Fruit fly (Drosophila melanogaster) whole organism, embryonic: ENCODE results near the gene NANS.

Experiments
- CG10267 ChIP-seq: fragments of 200-800 bp; sonication (Bioruptor generic); optimal IDR thresholded peaks from 2 replicates; lab custom pipeline; 2018; ENCODE audit warnings: missing biosample characterization, mild to moderate bottlenecking, missing genetic modification characterization, moderate library complexity
- CG10431 ChIP-seq: fragments of 200-800 bp; sonication (Bioruptor generic); optimal IDR thresholded peaks from 3 replicates; lab custom pipeline; 2018; ENCODE audit warnings: missing biosample characterization, mild to moderate bottlenecking, missing genetic modification characterization
- CG10565 ChIP-seq: fragments of 200-800 bp; sonication (Bioruptor generic); optimal IDR thresholded peaks from 3 replicates; lab custom pipeline; 2016; ENCODE audit warnings: missing biosample characterization, mild to moderate bottlenecking, missing genetic modification characterization
- CG11504 ChIP-seq: fragments of 200-800 bp; sonication (Bioruptor generic); optimal IDR thresholded peaks from 3 replicates; lab custom pipeline; 2019; ENCODE audit warnings: missing biosample characterization, mild to moderate bottlenecking, missing genetic modification characterization, moderate library complexity
- CG12071 ChIP-seq: fragments of 200-800 bp; sonication (Bioruptor generic); optimal IDR thresholded peaks from 3 replicates; lab custom pipeline; 2018; ENCODE audit warnings: missing biosample characterization, mild to moderate bottlenecking, missing genetic modification characterization
- CG13123 ChIP-seq: fragments of 200-800 bp; sonication (Bioruptor generic); optimal IDR thresholded peaks from 2 replicates; lab custom pipeline; 2016; ENCODE audit warnings: missing biosample characterization, missing genetic modification characterization
- CG1529 ChIP-seq: fragments of 200-800 bp; sonication (Bioruptor generic); optimal IDR thresholded peaks from 3 replicates; lab custom pipeline; 2018; ENCODE audit warnings: missing biosample characterization, missing genetic modification characterization
- CG15601 ChIP-seq: fragments of 200-800 bp; sonication (Bioruptor generic); optimal IDR thresholded peaks from 3 replicates; lab custom pipeline; 2019; ENCODE audit warnings: missing biosample characterization, mild to moderate bottlenecking, missing genetic modification characterization, moderate library complexity
- CG31441 ChIP-seq: fragments of 200-800 bp; sonication (Bioruptor generic); IDR thresholded peaks from 2 replicates; pipeline ENCODE4 v1.3.6; 2022; ENCODE audit warnings: missing biosample characterization, missing genetic modification characterization
- CG3163 ChIP-seq: fragments of 200-800 bp; sonication (Bioruptor generic); optimal IDR thresholded peaks from 3 replicates; lab custom pipeline; 2016; ENCODE audit warnings: missing biosample characterization, missing genetic modification characterization
- CG3995 ChIP-seq: fragments of 200-800 bp; sonication (Bioruptor generic); optimal IDR thresholded peaks from 3 replicates; lab custom pipeline; 2016; ENCODE audit warnings: missing biosample characterization, missing genetic modification characterization
- CG4707 ChIP-seq: fragments of 200-800 bp; sonication (Bioruptor generic); optimal IDR thresholded peaks from 2 replicates; lab custom pipeline; 2018; ENCODE audit warnings: missing biosample characterization, mild to moderate bottlenecking, missing genetic modification characterization, moderate library complexity
- CG5180 ChIP-seq: fragments of 200-800 bp; sonication (Bioruptor generic); optimal IDR thresholded peaks from 3 replicates; lab custom pipeline; 2017; ENCODE audit warnings: missing biosample characterization, missing genetic modification characterization, mild to moderate bottlenecking, moderate library complexity, missing genetic modification reagents
- CG6683 ChIP-seq: fragments of 200-800 bp; sonication (Bioruptor generic); optimal IDR thresholded peaks from 2 replicates; lab custom pipeline; 2017; ENCODE audit warnings: missing biosample characterization, mild to moderate bottlenecking, missing genetic modification characterization, missing genetic modification reagents
- CG6813 ChIP-seq: fragments of 200-800 bp; sonication (Bioruptor generic); optimal IDR thresholded peaks from 2 replicates; lab custom pipeline; 2017; ENCODE audit warnings: missing biosample characterization, missing genetic modification characterization, mild to moderate bottlenecking, moderate library complexity, missing genetic modification reagents
- CG7745 ChIP-seq: fragments of 200-800 bp; sonication (Bioruptor generic); optimal IDR thresholded peaks from 2 replicates; lab custom pipeline; 2018; ENCODE audit warnings: missing biosample characterization, mild to moderate bottlenecking, missing genetic modification characterization, moderate library complexity
- CG8359 ChIP-seq: fragments of 200-800 bp; sonication (Bioruptor generic); optimal IDR thresholded peaks from 2 replicates; lab custom pipeline; 2017; ENCODE audit warnings: missing biosample characterization, mild to moderate bottlenecking, missing genetic modification characterization, borderline replicate concordance
- CG8944 ChIP-seq: fragments of 200-800 bp; sonication (Bioruptor generic); optimal IDR thresholded peaks from 3 replicates; lab custom pipeline; 2016; ENCODE audit warnings: missing biosample characterization, missing genetic modification characterization
- CHES-1-like ChIP-seq: fragments of 200-800 bp; sonication (Bioruptor generic); optimal IDR thresholded peaks from 2 replicates; lab custom pipeline; 2016; ENCODE audit warnings: missing biosample characterization, missing genetic modification characterization
- Chrac-16 ChIP-seq: fragments of 200-800 bp; sonication (Bioruptor generic); optimal IDR thresholded peaks from 3 replicates; lab custom pipeline; 2016; ENCODE audit warnings: missing biosample characterization, missing genetic modification characterization
- D19B ChIP-seq: fragments of 200-800 bp; sonication (Bioruptor generic); optimal IDR thresholded peaks from 2 replicates; lab custom pipeline; 2017; ENCODE audit warnings: missing biosample characterization, mild to moderate bottlenecking, missing genetic modification characterization
- Dbx ChIP-seq: fragments of 200-800 bp; sonication (Bioruptor generic); IDR thresholded peaks from 3 replicates; pipeline ENCODE4 v1.3.6; 2022; ENCODE audit warnings: missing biosample characterization, missing genetic modification characterization
- Dfd ChIP-seq, 2 experiments: fragments of >200 bp; optimal IDR thresholded peaks; 2 replicates each; lab custom pipeline; 2017; ENCODE audit warnings: missing biosample characterization in 2 of 2, missing genetic modification characterization in 2 of 2
- Doc2 ChIP-seq: fragments of 200-800 bp; sonication (Bioruptor generic); IDR thresholded peaks from 2 replicates; pipeline ENCODE4 v1.3.6; 2022; ENCODE audit warnings: missing biosample characterization, missing genetic modification characterization
- Dp ChIP-seq: fragments of 200-800 bp; sonication (Bioruptor generic); optimal IDR thresholded peaks from 2 replicates; lab custom pipeline; 2018; ENCODE audit warnings: missing biosample characterization, mild to moderate bottlenecking, missing genetic modification characterization, moderate library complexity
- Ets97D ChIP-seq: fragments of 200-800 bp; sonication (Bioruptor generic); optimal IDR thresholded peaks from 3 replicates; lab custom pipeline; 2016; ENCODE audit warnings: missing biosample characterization, missing genetic modification characterization
- GATAe ChIP-seq: fragments of 200-800 bp; sonication (Bioruptor generic); conservative IDR thresholded peaks from 2 replicates; pipeline ENCODE4 v1.3.6; 2022; ENCODE audit warnings: missing biosample characterization, missing genetic modification characterization
- HHEX ChIP-seq: fragments of 200-800 bp; sonication (Bioruptor generic); optimal IDR thresholded peaks from 3 replicates; lab custom pipeline; 2017; ENCODE audit warnings: missing biosample characterization, mild to moderate bottlenecking, missing genetic modification characterization, missing genetic modification reagents
- Nf-YC ChIP-seq: fragments of 200-800 bp; optimal IDR thresholded peaks from 3 replicates; lab custom pipeline; 2019; ENCODE audit warnings: missing biosample characterization, mild to moderate bottlenecking, missing genetic modification characterization, moderate library complexity
- Spps ChIP-seq: fragments of 200-800 bp; sonication (Bioruptor generic); optimal IDR thresholded peaks from 2 replicates; lab custom pipeline; 2018; ENCODE audit warnings: missing biosample characterization, mild to moderate bottlenecking, missing genetic modification characterization
- Usf ChIP-seq: fragments of 200-800 bp; sonication (Bioruptor generic); optimal IDR thresholded peaks from 2 replicates; lab custom pipeline; 2017; ENCODE audit warnings: missing genotype, missing biosample characterization, missing genetic modification characterization
- br ChIP-seq: fragments of >200 bp; optimal IDR thresholded peaks from 2 replicates; lab custom pipeline; 2017
- croc ChIP-seq: fragments of 200-800 bp; sonication (Bioruptor generic); conservative IDR thresholded peaks from 3 replicates; pipeline ENCODE4 v1.3.6; 2022; ENCODE audit warnings: missing biosample characterization, missing genetic modification characterization
- dati ChIP-seq: fragments of 200-800 bp; sonication (Bioruptor generic); IDR thresholded peaks from 2 replicates; pipeline ENCODE4 v1.3.6; 2022; ENCODE audit warnings: missing biosample characterization, missing genetic modification characterization
- dmrt99B ChIP-seq: fragments of 200-800 bp; sonication (Bioruptor generic); optimal IDR thresholded peaks from 2 replicates; lab custom pipeline; 2018; ENCODE audit warnings: missing biosample characterization, mild to moderate bottlenecking, missing genetic modification characterization, moderate library complexity
- ems ChIP-seq: fragments of 200-800 bp; sonication (Bioruptor generic); optimal IDR thresholded peaks from 3 replicates; lab custom pipeline; 2016; ENCODE audit warnings: missing biosample characterization, missing genetic modification characterization
- fd64A ChIP-seq: fragments of 200-800 bp; sonication (Bioruptor generic); optimal IDR thresholded peaks from 3 replicates; lab custom pipeline; 2018; ENCODE audit warnings: missing biosample characterization, mild to moderate bottlenecking, missing genetic modification characterization
- ftz-f1 ChIP-seq: fragments of 200-800 bp; sonication (Bioruptor generic); optimal IDR thresholded peaks from 2 replicates; lab custom pipeline; 2016; ENCODE audit warnings: missing biosample characterization, missing genetic modification characterization
- gem ChIP-seq: fragments of 200-800 bp; sonication (Bioruptor generic); optimal IDR thresholded peaks from 2 replicates; lab custom pipeline; 2019; ENCODE audit warnings: missing biosample characterization, mild to moderate bottlenecking, missing genetic modification characterization, moderate library complexity
- insv ChIP-seq, 2 experiments: fragments of 200-800 bp; sonication (Bioruptor generic); optimal IDR thresholded peaks; 3 replicates each; lab custom pipeline; 2016 to 2018; ENCODE audit warnings: missing biosample characterization in 2 of 2, missing genetic modification characterization in 2 of 2
- jigr1 ChIP-seq: fragments of 200-800 bp; sonication (Bioruptor generic); IDR thresholded peaks from 3 replicates; pipeline ENCODE4 v1.3.6; 2022; ENCODE audit warnings: missing biosample characterization, missing genetic modification characterization
- lbe ChIP-seq: fragments of 200-800 bp; sonication (Bioruptor generic); optimal IDR thresholded peaks from 2 replicates; lab custom pipeline; 2016; ENCODE audit warnings: missing biosample characterization, mild to moderate bottlenecking, missing genetic modification characterization
- lov ChIP-seq, 2 experiments: fragments of 200-800 bp in 1 of 2; fragments of >200 bp in 1 of 2; sonication (Bioruptor generic) in 1 of 2; IDR thresholded peaks in 1 of 2; optimal IDR thresholded peaks in 1 of 2; 2 replicates in 1 of 2; 3 replicates in 1 of 2; pipeline versions ENCODE4 v1.3.6 to Lab custom; 2017 to 2022; ENCODE audit warnings: missing biosample characterization in 1 of 2, missing genetic modification characterization in 1 of 2
- pan ChIP-seq, 4 experiments: fragments of >200 bp in 3 of 4; fragments of 200-800 bp in 1 of 4; sonication (Bioruptor generic) in 1 of 4; optimal IDR thresholded peaks in 3 of 4; IDR thresholded peaks in 1 of 4; 2 replicates each; pipeline versions ENCODE4 v1.3.6 to Lab custom; 2017 to 2022; ENCODE audit warnings: missing biosample characterization in 2 of 4, missing genetic modification characterization in 2 of 4, mixed read lengths in 1 of 4
- pros ChIP-seq: fragments of 200-800 bp; sonication (Bioruptor generic); optimal IDR thresholded peaks from 3 replicates; lab custom pipeline; 2019; ENCODE audit warnings: missing biosample characterization, mild to moderate bottlenecking, missing genetic modification characterization, moderate library complexity
- rib ChIP-seq: fragments of 200-800 bp; sonication (Bioruptor generic); IDR thresholded peaks from 2 replicates; pipeline ENCODE4 v1.3.6; 2022; ENCODE audit warnings: missing biosample characterization, missing genetic modification characterization
- ro ChIP-seq: fragments of 200-800 bp; sonication (Bioruptor generic); IDR thresholded peaks from 2 replicates; pipeline ENCODE4 v1.3.6; 2022; ENCODE audit warnings: missing biosample characterization, missing genetic modification characterization
- sc ChIP-seq, 3 experiments: fragments of >200 bp in 2 of 3; fragments of 200-800 bp in 1 of 3; sonication (Bioruptor generic) in 1 of 3; optimal IDR thresholded peaks; 2 replicates in 2 of 3; 3 replicates in 1 of 3; lab custom pipeline; 2017; ENCODE audit warnings: mild to moderate bottlenecking in 1 of 3, missing biosample characterization in 1 of 3, missing genetic modification characterization in 1 of 3, missing genetic modification reagents in 1 of 3
- sisA ChIP-seq: fragments of 200-800 bp; sonication (Bioruptor generic); IDR thresholded peaks from 2 replicates; pipeline ENCODE4 v1.3.6; 2022; ENCODE audit warnings: missing biosample characterization, missing genetic modification characterization
- slbo ChIP-seq: fragments of 200-800 bp; sonication (Bioruptor generic); IDR thresholded peaks from 2 replicates; pipeline ENCODE4 v1.3.6; 2022; ENCODE audit warnings: missing biosample characterization, missing genetic modification characterization

Gene NANS

DNA sequence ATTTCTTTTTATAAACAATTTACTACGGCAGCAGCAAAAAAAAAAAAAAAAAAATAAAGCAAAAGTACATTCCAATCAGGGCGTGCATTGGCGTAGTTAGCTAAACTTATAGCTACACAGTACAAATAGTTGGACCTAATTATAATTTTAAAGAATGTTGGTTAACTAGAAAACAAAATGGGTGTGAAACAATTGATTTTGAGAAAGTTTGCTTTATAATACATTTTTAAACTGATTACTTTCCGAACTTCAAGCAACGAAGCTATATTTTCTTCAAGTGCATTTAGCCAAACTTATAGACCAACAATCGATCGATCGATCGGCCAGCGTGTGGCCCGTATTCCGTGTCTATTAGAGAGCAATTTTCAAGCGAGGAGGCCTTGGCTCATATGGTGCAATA is 25.0 kb downstream of the NANS start (continued):
- TF ChIP-seq Usf (GFP tag; lab: Kevin White, UChicago) (no peak), CG12071 (GFP tag; lab: Kevin White, UChicago) (peak; percentile 9), insv (GFP tag; optimal IDR thresholded peaks at IDR 0.05; lab: Kevin White, UChicago) (no peak), dmrt99B (peak; percentile 65), CG3163 (no peak), Nf-YC (tag; lab: Kevin White, UChicago) (no peak), sc (optimal IDR thresholded peaks at IDR 0.05; lab: Kevin White, UChicago) (no peak), sc (GFP tag; optimal IDR thresholded peaks at IDR 0.05; lab: Kevin White, UChicago) (no peak), pros (GFP tag; lab: Kevin White, UChicago) (no peak), gem (tag; lab: Kevin White, UChicago) (peak; percentile 69), croc (GFP tag; lab: Robert Waterston, UW) (no peak), lov (optimal IDR thresholded peaks at IDR 0.05; lab: Kevin White, UChicago) (no peak), lov (GFP tag; IDR thresholded peaks at IDR 0.05; lab: Robert Waterston, UW) (no peak), CG3995 (no peak), dati (GFP tag; lab: Robert Waterston, UW) (no peak), ems (peak; percentile 4), br (lab: Kevin White, UChicago) (no peak), HHEX (GFP tag; lab: Kevin White, UChicago) (peak; percentile 0), CG10565 (GFP tag; lab: Kevin White, UChicago) (no peak), Chrac-16 (GFP tag; lab: Kevin White, UChicago) (no peak), Spps (tag; lab: Kevin White, UChicago) (no peak), Ets97D (GFP tag; lab: Kevin White, UChicago) (no peak), CG10431 (GFP tag; lab: Kevin White, UChicago) (no peak), CG31441 (no peak; the same call in 1 of the 2 replicates), lbe (GFP tag; lab: Kevin White, UChicago) (no peak), sisA (0 out of 2 replicates have a peak, but pooled peaks have one; percentile 31), CG6813 (GFP tag; lab: Kevin White, UChicago) (no peak), rib (GFP tag; lab: Robert Waterston, UW) (no peak), CG10267 (no peak), CG1529 (no peak), CG15601 (tag; lab: Kevin White, UChicago) (no peak), jigr1 (GFP tag; lab: Robert Waterston, UW) (no peak), ftz-f1 (GFP tag; lab: Kevin White, UChicago) (no peak), Dp (GFP tag; lab: Kevin White, UChicago) (no peak), fd64A (GFP tag; lab: Kevin White, UChicago) (no peak), Dfd (GFP tag; optimal IDR thresholded peaks at IDR 0.05; lab: Kevin White, UChicago) (no peak), CG8359 (GFP tag; lab: Kevin White, UChicago) (no peak), D19B (GFP tag; lab: Kevin White, UChicago) (no peak), CG13123 (GFP tag; lab: Kevin White, UChicago) (no peak), Doc2 (no peak), CG8944 (GFP tag; lab: Kevin White, UChicago) (no peak), CG6683 (GFP tag; lab: Kevin White, UChicago) (no peak), CHES-1-like (GFP tag; lab: Kevin White, UChicago) (no peak), pan (optimal IDR thresholded peaks at IDR 0.05; lab: Kevin White, UChicago) (no peak), pan (GFP tag; optimal IDR thresholded peaks at IDR 0.05 in 1 of 2, IDR thresholded peaks at IDR 0.05 in 1 of 2) (peak in 1 of 2 experiments; percentile 67), slbo (GFP tag; lab: Robert Waterston, UW) (peak; percentile 40; the same call in 1 of the 2 replicates), CG11504 (tag; lab: Kevin White, UChicago) (no peak), GATAe (GFP tag; lab: Robert Waterston, UW) (no peak), CG7745 (tag; lab: Kevin White, UChicago) (no peak), ro (GFP tag; lab: Robert Waterston, UW) (no peak), Dbx (GFP tag; lab: Robert Waterston, UW) (no peak), CG5180 (no peak), CG4707 (GFP tag; lab: Kevin White, UChicago) (no peak)
